Worm (Caenorhabditis elegans) whole organism, L4 larva: ENCODE data around the gene fbxb-106.
A peak's percentile ranks its signal among the peaks of the same experiment; 100 is the strongest.

ENCODE experiments used
- F10B5.3 ChIP-seq: sonication (generic microtip); optimal IDR thresholded peaks from 2 replicates; lab custom pipeline; 2016; ENCODE audit warnings: mild to moderate bottlenecking, missing genetic modification characterization, missing compliant biosample characterization
- F44E2.7 ChIP-seq: fragments of 200-800 bp; sonication (Bioruptor generic); IDR thresholded peaks from 2 replicates; pipeline ENCODE4 v2.1.2; 2022; ENCODE audit warnings: missing genetic modification characterization, missing compliant biosample characterization
- R02D3.7 ChIP-seq: fragments of 150-350 bp; sonication (generic microtip); optimal IDR thresholded peaks from 3 replicates; lab custom pipeline; 2014; ENCODE audit warnings: missing biosample characterization, missing genetic modification characterization
- Y105C5A.15 ChIP-seq: fragments of 200-800 bp; sonication (Bioruptor generic); IDR thresholded peaks from 2 replicates; pipeline ENCODE4 v1.3.6; 2022; ENCODE audit warnings: missing genetic modification characterization, missing compliant biosample characterization
- Y48G9A.11 ChIP-seq: fragments of 200-800 bp; sonication (Bioruptor generic); IDR thresholded peaks from 2 replicates; pipeline ENCODE4 v1.3.6; 2022; ENCODE audit warnings: missing genetic modification reagents, missing genetic modification characterization, missing compliant biosample characterization
- ZK337.2 ChIP-seq: fragments of 200-800 bp; sonication (Bioruptor generic); IDR thresholded peaks from 2 replicates; pipeline ENCODE4 v1.3.6; 2022; ENCODE audit warnings: missing genetic modification reagents, missing genetic modification characterization, missing compliant biosample characterization
- ZK546.5 ChIP-seq, 2 experiments: sonication (generic microtip); optimal IDR thresholded peaks; 2 replicates each; lab custom pipeline; 2017; ENCODE audit warnings: missing biosample characterization in 2 of 2, missing genetic modification characterization in 2 of 2
- aha-1 ChIP-seq: fragments of 150-350 bp; peaks from one replicate; lab custom pipeline; 2014; ENCODE audit warnings: missing biosample characterization, missing genetic modification characterization
- attf-4 ChIP-seq: sonication (generic microtip); optimal IDR thresholded peaks from 3 replicates; lab custom pipeline; 2017; ENCODE audit warnings: missing biosample characterization, missing genetic modification characterization
- ceh-20 ChIP-seq: fragments of 200-800 bp; sonication (Bioruptor generic); IDR thresholded peaks from 2 replicates; pipeline ENCODE4 v1.3.6; 2022; ENCODE audit warnings: missing genetic modification reagents, missing genetic modification characterization, missing compliant biosample characterization
- ceh-28 ChIP-seq: fragments of 150-350 bp; optimal IDR thresholded peaks from 2 replicates; lab custom pipeline; 2014; ENCODE audit warnings: missing biosample characterization, missing genetic modification reagents, missing genetic modification characterization
- ceh-32 ChIP-seq: sonication (generic microtip); optimal IDR thresholded peaks from 2 replicates; lab custom pipeline; 2016; ENCODE audit warnings: mild to moderate bottlenecking, missing genetic modification characterization, missing compliant biosample characterization; ENCODE audit not compliant: poor library complexity
- ces-1 ChIP-seq: fragments of 150-350 bp; sonication (generic microtip); optimal IDR thresholded peaks from 4 replicates; lab custom pipeline; 2014; ENCODE audit warnings: missing biosample characterization, missing genetic modification reagents, missing genetic modification characterization
- ctbp-1 ChIP-seq: fragments of 200-800 bp; sonication (Bioruptor generic); IDR thresholded peaks from 2 replicates; pipeline ENCODE4 v1.3.6; 2022; ENCODE audit warnings: missing genetic modification reagents, missing genetic modification characterization, missing compliant biosample characterization
- daf-16 ChIP-seq, 3 experiments: sonication (generic microtip); optimal IDR thresholded peaks; 2 replicates each; lab custom pipeline; 2016 to 2017; ENCODE audit warnings: missing genetic modification characterization in 3 of 3, missing genetic modification reagents in 3 of 3, mild to moderate bottlenecking in 2 of 3, missing compliant biosample characterization in 2 of 3, missing biosample characterization in 1 of 3, moderate library complexity in 1 of 3
- daf-19 ChIP-seq: fragments of 200-800 bp; sonication (Bioruptor generic); conservative IDR thresholded peaks from 2 replicates; pipeline ENCODE4 v1.3.6; 2022; ENCODE audit warnings: missing genetic modification characterization, missing compliant biosample characterization
- dmd-6 ChIP-seq: fragments of 200-800 bp; sonication (Bioruptor generic); IDR thresholded peaks from 2 replicates; pipeline ENCODE4 v1.3.6; 2022; ENCODE audit warnings: missing genetic modification reagents, missing genetic modification characterization, missing compliant biosample characterization
- dmd-9 ChIP-seq: fragments of 200-800 bp; sonication (Bioruptor generic); IDR thresholded peaks from 2 replicates; pipeline ENCODE4 v1.3.6; 2022; ENCODE audit warnings: missing genetic modification reagents, missing genetic modification characterization, missing compliant biosample characterization
- egl-27 ChIP-seq: sonication (generic microtip); optimal IDR thresholded peaks from 3 replicates; lab custom pipeline; 2017; ENCODE audit warnings: missing biosample characterization, missing genetic modification reagents, missing genetic modification characterization
- egl-43 ChIP-seq: fragments of 200-800 bp; sonication (Bioruptor generic); IDR thresholded peaks from 2 replicates; pipeline ENCODE4 v1.3.6; 2022; ENCODE audit warnings: missing genetic modification reagents, missing genetic modification characterization, missing compliant biosample characterization
- lin-1 ChIP-seq: fragments of 200-800 bp; sonication (Bioruptor generic); IDR thresholded peaks from 2 replicates; pipeline ENCODE4 v1.3.6; 2022; ENCODE audit warnings: missing genetic modification reagents, missing genetic modification characterization, missing compliant biosample characterization
- lin-15B ChIP-seq: fragments of 150-350 bp; sonication (generic microtip); optimal IDR thresholded peaks from 3 replicates; lab custom pipeline; 2014; ENCODE audit warnings: missing biosample characterization, missing genetic modification characterization
- lin-39 ChIP-seq: fragments of 150-350 bp; optimal IDR thresholded peaks from 2 replicates; lab custom pipeline; 2014; ENCODE audit warnings: missing biosample characterization, missing genetic modification reagents, missing genetic modification characterization
- mes-2 ChIP-seq: sonication (generic microtip); optimal IDR thresholded peaks from 2 replicates; lab custom pipeline; 2016; ENCODE audit warnings: missing genotype, mild to moderate bottlenecking, missing genetic modification characterization, missing compliant biosample characterization; ENCODE audit not compliant: poor library complexity, severe bottlenecking
- mxl-2 ChIP-seq: fragments of 200-800 bp; sonication (Bioruptor generic); conservative IDR thresholded peaks from 2 replicates; pipeline ENCODE4 v1.3.6; 2022; ENCODE audit warnings: missing genetic modification reagents, missing genetic modification characterization, missing compliant biosample characterization
- nhr-102 ChIP-seq: sonication (generic microtip); optimal IDR thresholded peaks from 2 replicates; lab custom pipeline; 2016; ENCODE audit warnings: mild to moderate bottlenecking, missing genetic modification characterization, moderate library complexity, missing compliant biosample characterization
- nhr-11 ChIP-seq: fragments of 150-350 bp; optimal IDR thresholded peaks from 2 replicates; lab custom pipeline; 2014; ENCODE audit warnings: missing biosample characterization, missing genetic modification characterization
- nhr-25 ChIP-seq: sonication (generic microtip); optimal IDR thresholded peaks from 2 replicates; lab custom pipeline; 2017; ENCODE audit warnings: missing genetic modification characterization, mild to moderate bottlenecking, missing compliant biosample characterization, antibody characterized with exemption, moderate library complexity, borderline replicate concordance; ENCODE audit not compliant: insufficient read depth
- rbr-2 ChIP-seq: sonication (generic microtip); optimal IDR thresholded peaks from 2 replicates; lab custom pipeline; 2016; ENCODE audit warnings: missing genotype, missing genetic modification characterization, missing compliant biosample characterization
- saeg-2 ChIP-seq: fragments of 200-800 bp; sonication (Bioruptor generic); IDR thresholded peaks from 2 replicates; pipeline ENCODE4 v1.3.6; 2022; ENCODE audit warnings: missing genetic modification reagents, missing genetic modification characterization, missing compliant biosample characterization
- set-16 ChIP-seq: fragments of 200-800 bp; sonication (Bioruptor generic); IDR thresholded peaks from 2 replicates; pipeline ENCODE4 v1.3.6; 2022; ENCODE audit warnings: missing genetic modification reagents, missing genetic modification characterization, missing compliant biosample characterization
- tag-97 ChIP-seq: fragments of 200-800 bp; sonication (Bioruptor generic); IDR thresholded peaks from 2 replicates; pipeline ENCODE4 v1.3.6; 2022; ENCODE audit warnings: missing genetic modification characterization, missing compliant biosample characterization
- unc-39 ChIP-seq: sonication (generic microtip); optimal IDR thresholded peaks from 2 replicates; lab custom pipeline; 2017; ENCODE audit warnings: missing biosample characterization, missing genetic modification characterization
- vab-7 ChIP-seq: fragments of 200-800 bp; sonication (Bioruptor generic); IDR thresholded peaks from 2 replicates; pipeline ENCODE4 v1.3.6; 2022; ENCODE audit warnings: missing genetic modification reagents, missing genetic modification characterization, missing compliant biosample characterization
- zfp-2 ChIP-seq: sonication (generic microtip); optimal IDR thresholded peaks from 2 replicates; lab custom pipeline; 2016; ENCODE audit warnings: mild to moderate bottlenecking, missing genetic modification characterization, missing compliant biosample characterization
- zfp-3 ChIP-seq: fragments of 200-800 bp; sonication (Bioruptor generic); conservative IDR thresholded peaks from 2 replicates; pipeline ENCODE4 v1.3.6; 2022; ENCODE audit warnings: missing genetic modification reagents, missing genetic modification characterization, missing compliant biosample characterization
- zip-11 ChIP-seq: fragments of 200-800 bp; sonication (Bioruptor generic); IDR thresholded peaks from 2 replicates; pipeline ENCODE4 v1.3.6; 2022; ENCODE audit warnings: missing genetic modification characterization, missing compliant biosample characterization
- ztf-11 ChIP-seq: fragments of 150-350 bp; optimal IDR thresholded peaks from 2 replicates; lab custom pipeline; 2014; ENCODE audit warnings: missing biosample characterization, missing genetic modification characterization

The fbxb-106 gene

ce11 chrII:2757954-2758353 is 4.3 kb upstream of the fbxb-106 start, which contains the start of gene F29A7.8:
TSS of gene F29A7.8 (minus strand) at chrII:2758054.
- no peak for TF ChIP-seq nhr-25 (tag; lab: Kevin White, UChicago)
- peak; percentile 12 for TF ChIP-seq aha-1 (tag; lab: Kevin White, UChicago)
- no peak for TF ChIP-seq attf-4 (tag; lab: Kevin White, UChicago)
- TF ChIP-seq zfp-3 (GFP tag; lab: Robert Waterston, UW), result no peak
- TF ChIP-seq ZK546.5 (tag; optimal IDR thresholded peaks at IDR 0.05; lab: Kevin White, UChicago), result no peak
- TF ChIP-seq daf-16 (GFP tag; optimal IDR thresholded peaks at IDR 0.05; lab: Kevin White, UChicago), result no peak
- TF ChIP-seq daf-16 (tag; optimal IDR thresholded peaks at IDR 0.05; lab: Kevin White, UChicago), result no peak

DNA sequence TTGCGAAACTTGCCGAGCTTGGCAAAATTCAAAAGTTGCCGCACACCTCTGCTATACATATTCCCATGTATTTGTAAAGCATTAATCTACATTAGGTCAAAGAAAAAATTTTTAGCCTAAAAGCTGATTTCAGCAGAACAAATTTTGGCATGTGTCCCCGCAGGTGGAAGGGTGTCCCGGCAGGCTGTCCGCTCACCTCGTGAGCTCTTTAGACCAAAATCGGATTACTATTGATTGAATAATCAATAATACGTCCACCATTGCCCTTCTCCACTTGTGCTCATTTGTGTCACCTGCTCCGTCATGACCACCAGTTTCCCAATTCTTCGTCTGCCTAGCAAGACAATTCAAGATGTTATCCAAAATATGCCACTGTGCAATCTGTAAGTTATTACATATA is 3.7 kb upstream of the fbxb-106 start, which contains the start of gene fbxb-107:
Gene fbxb-107 (plus strand): TSS at position 297 of the 400 bp plus-strand sequence.
- TF ChIP-seq ctbp-1 (GFP tag; lab: Robert Waterston, UW), result no peak
- no peak for TF ChIP-seq ceh-32 (tag; lab: Kevin White, UChicago)
- TF ChIP-seq dmd-6 (GFP tag; lab: Robert Waterston, UW), result no peak
- TF ChIP-seq ceh-28, result no peak
- no peak for TF ChIP-seq nhr-102 (tag; lab: Kevin White, UChicago)
- TF ChIP-seq egl-27 (tag; lab: Kevin White, UChicago), result no peak
- TF ChIP-seq R02D3.7, result no peak
- no peak for TF ChIP-seq egl-43
- no peak for TF ChIP-seq lin-39 (tag; lab: Kevin White, UChicago)
- no peak for TF ChIP-seq set-16 (GFP tag; lab: Robert Waterston, UW)
- TF ChIP-seq dmd-9 (GFP tag; lab: Robert Waterston, UW), result no peak
- TF ChIP-seq ZK337.2 (GFP tag; lab: Robert Waterston, UW), result no peak
- TF ChIP-seq mes-2 (tag; lab: Kevin White, UChicago), result no peak
- no peak for TF ChIP-seq ztf-11 (tag; lab: Kevin White, UChicago)
- no peak for TF ChIP-seq lin-1
- TF ChIP-seq nhr-11 (tag; lab: Kevin White, UChicago), result no peak
- TF ChIP-seq F10B5.3 (tag; lab: Kevin White, UChicago), result no peak
- no peak for TF ChIP-seq lin-15B
- TF ChIP-seq F44E2.7 (GFP tag; lab: Robert Waterston, UW), result no peak
- no peak for TF ChIP-seq zfp-2 (tag; lab: Kevin White, UChicago)

- TF ChIP-seq ceh-20 (no peak), mxl-2 (GFP tag; lab: Robert Waterston, UW) (no peak), Y48G9A.11 (no peak)
Observed at ce11 chrII:2764664-2765063, 2.5 kb downstream of the fbxb-106 start, which contains the start of gene fbxb-108. TSS of gene fbxb-108 (plus strand) at chrII:2764964.

- TF ChIP-seq saeg-2 (GFP tag; lab: Robert Waterston, UW), result no peak
- no peak for TF ChIP-seq vab-7
- TF ChIP-seq tag-97 (GFP tag; lab: Robert Waterston, UW), result no peak
- no peak for TF ChIP-seq egl-27 (tag; lab: Kevin White, UChicago)
- no peak for TF ChIP-seq nhr-25 (tag; lab: Kevin White, UChicago)
- TF ChIP-seq F44E2.7 (GFP tag; lab: Robert Waterston, UW), result no peak
- no peak for TF ChIP-seq daf-19
- TF ChIP-seq Y105C5A.15 (GFP tag; lab: Robert Waterston, UW), result no peak
- no peak for TF ChIP-seq ces-1 (GFP tag; lab: Kevin White, UChicago)
- no peak for TF ChIP-seq lin-39 (tag; lab: Kevin White, UChicago)
- TF ChIP-seq unc-39 (tag; lab: Kevin White, UChicago), result no peak
- no peak for TF ChIP-seq rbr-2 (tag; lab: Kevin White, UChicago)
- no peak for TF ChIP-seq zip-11
Observed at ce11 chrII:2766331-2766730, 4.1 kb downstream of the fbxb-106 start, which contains the start of gene F08D12.15. TSS of gene F08D12.15 (plus strand) at chrII:2766631.
